Worm (Caenorhabditis elegans) whole organism, L3 larva: ENCODE data around the gene grd-12.

Experiments used
- aly-2 ChIP-seq: fragments of 150-350 bp; optimal IDR thresholded peaks from 2 replicates; lab custom pipeline; 2014; ENCODE audit warnings: missing biosample characterization, missing genetic modification characterization
- daf-12 ChIP-seq: fragments of 150-350 bp; optimal IDR thresholded peaks from 2 replicates; lab custom pipeline; 2014; ENCODE audit warnings: missing biosample characterization, missing genetic modification reagents, missing genetic modification characterization
- egl-27 ChIP-seq: sonication (generic microtip); optimal IDR thresholded peaks from 4 replicates; lab custom pipeline; 2017; ENCODE audit warnings: missing biosample characterization, missing genetic modification reagents, missing genetic modification characterization
- eor-1 ChIP-seq, 2 experiments: fragments of 150-350 bp; optimal IDR thresholded peaks; 2 replicates each; lab custom pipeline; 2014 to 2018; ENCODE audit warnings: missing biosample characterization in 2 of 2, missing genetic modification characterization in 2 of 2
- lin-39 ChIP-seq: fragments of 150-350 bp; optimal IDR thresholded peaks from 2 replicates; lab custom pipeline; 2018; ENCODE audit warnings: missing biosample characterization, missing genetic modification reagents, missing genetic modification characterization
- mdl-1 ChIP-seq: fragments of 150-350 bp; optimal IDR thresholded peaks from 2 replicates; lab custom pipeline; 2014; ENCODE audit warnings: missing biosample characterization, missing genetic modification characterization
- nfya-1 ChIP-seq: sonication (generic microtip); optimal IDR thresholded peaks from 2 replicates; lab custom pipeline; 2017; ENCODE audit warnings: missing genetic modification characterization, mild to moderate bottlenecking, missing compliant biosample characterization, antibody characterized with exemption, moderate library complexity; ENCODE audit not compliant: insufficient read depth
- nhr-12 ChIP-seq: fragments of 150-350 bp; optimal IDR thresholded peaks from 2 replicates; lab custom pipeline; 2014; ENCODE audit warnings: missing biosample characterization, missing genetic modification characterization
- nhr-23 ChIP-seq: fragments of 150-350 bp; optimal IDR thresholded peaks from 2 replicates; lab custom pipeline; 2014; ENCODE audit warnings: missing biosample characterization, missing genetic modification reagents, missing genetic modification characterization
- nhr-237 ChIP-seq: fragments of 150-350 bp; optimal IDR thresholded peaks from 2 replicates; lab custom pipeline; 2014; ENCODE audit warnings: missing biosample characterization, missing genetic modification characterization
- nhr-76 ChIP-seq: fragments of 150-350 bp; sonication (generic microtip); optimal IDR thresholded peaks from 5 replicates; lab custom pipeline; 2014; ENCODE audit warnings: missing biosample characterization, missing genetic modification characterization
- pha-4 ChIP-seq: fragments of 150-350 bp; optimal IDR thresholded peaks from 2 replicates; lab custom pipeline; 2014; ENCODE audit warnings: missing biosample characterization, missing genetic modification reagents, missing genetic modification characterization
- unc-62 ChIP-seq: fragments of 150-350 bp; sonication (generic microtip); optimal IDR thresholded peaks from 4 replicates; lab custom pipeline; 2014; ENCODE audit warnings: missing biosample characterization, missing genetic modification reagents, missing genetic modification characterization

DNA sequence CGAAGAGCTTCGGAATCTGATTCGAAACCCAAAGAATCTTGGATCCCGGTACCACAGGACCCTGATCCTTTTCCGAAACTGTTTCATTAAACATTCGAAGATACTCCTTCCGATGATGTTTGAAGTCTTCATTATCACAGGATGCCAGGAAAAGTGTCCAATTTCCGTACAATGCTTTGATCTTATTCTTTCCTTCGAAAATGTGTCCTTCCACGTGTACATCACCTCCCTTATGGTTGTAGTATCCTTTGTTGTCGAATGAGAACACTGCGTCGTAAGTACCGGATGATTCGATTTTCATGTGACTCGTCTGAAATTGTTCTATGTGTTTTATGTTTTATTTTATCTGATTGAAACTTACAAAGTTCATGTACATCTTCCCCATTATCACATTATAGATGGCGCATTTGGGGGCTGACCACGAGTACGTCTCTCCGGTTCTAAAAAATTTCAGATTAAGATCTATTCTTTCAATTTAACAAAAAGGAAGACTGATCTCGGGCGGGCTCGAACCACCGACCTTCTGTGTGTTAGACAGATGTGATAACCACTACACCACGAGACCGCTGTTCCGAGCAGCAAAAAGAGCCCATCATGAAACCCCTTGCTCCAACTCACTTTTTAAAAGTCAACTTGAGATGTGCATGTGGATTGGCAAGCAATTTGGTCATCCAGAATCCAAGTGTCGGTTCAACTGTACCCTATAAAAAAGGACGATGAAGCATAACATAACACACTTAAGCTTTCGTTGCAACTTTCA, 34.4 kb downstream of the grd-12 start:
- no peak for TF ChIP-seq nhr-23 (tag; lab: Kevin White, UChicago)
- no peak for TF ChIP-seq unc-62 (GFP tag; lab: Kevin White, UChicago)
- no peak for TF ChIP-seq daf-12 (tag; lab: Kevin White, UChicago)
- TF ChIP-seq lin-39 = no peak
- TF ChIP-seq nhr-237 (tag; lab: Kevin White, UChicago) = no peak
- peak; percentile 10 for TF ChIP-seq nfya-1 (tag; lab: Kevin White, UChicago)
- TF ChIP-seq nhr-76 = no peak
- TF ChIP-seq aly-2 = no peak
- no peak for TF ChIP-seq nhr-12 (tag; lab: Kevin White, UChicago)
- TF ChIP-seq eor-1 (tag; optimal IDR thresholded peaks at IDR 0.05; lab: Kevin White, UChicago) = no peak
- no peak for TF ChIP-seq mdl-1 (tag; lab: Kevin White, UChicago)
- TF ChIP-seq pha-4 (tag; lab: Kevin White, UChicago) = no peak
- no peak for TF ChIP-seq egl-27
